Fruit fly (Drosophila melanogaster): Measurements from ENCODE around the gene Jhbp15.

Gene Jhbp15

DNA sequence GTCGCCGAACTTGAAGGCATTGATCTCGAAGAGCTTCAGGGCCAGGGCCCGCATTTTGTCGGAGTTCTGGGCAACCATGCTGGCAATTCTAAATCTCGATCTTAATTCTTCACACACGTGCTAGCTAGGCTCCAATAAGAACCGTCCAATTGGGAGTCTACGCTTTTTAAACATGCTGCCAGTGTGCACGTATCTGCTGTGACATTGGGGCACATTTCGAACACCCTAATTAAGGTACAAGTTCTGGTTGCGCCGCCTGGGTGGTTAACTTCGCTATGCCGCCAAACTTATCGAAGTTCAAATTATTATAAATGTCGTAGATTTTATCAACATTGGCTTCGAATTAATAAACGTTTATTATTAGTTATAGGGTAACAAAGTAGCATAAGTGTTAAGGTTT lies 22.4 kb upstream of the Jhbp15 start, which contains the start of gene r-l (continued):
- TF ChIP-seq CG1233 (GFP tag; optimal IDR thresholded peaks at IDR 0.05) = no peak
- TF ChIP-seq schlank (tag; optimal IDR thresholded peaks at IDR 0.05) = no peak
- TF ChIP-seq CG2202 (tag; optimal IDR thresholded peaks at IDR 0.05) = no peak
- TF ChIP-seq CHES-1-like (GFP tag; optimal IDR thresholded peaks at IDR 0.05) = no peak
- no peak for TF ChIP-seq CG9817 (tag; optimal IDR thresholded peaks at IDR 0.05)
- TF ChIP-seq pnt (GFP tag; optimal IDR thresholded peaks at IDR 0.05) = no peak
- TF ChIP-seq Ets97D (GFP tag; optimal IDR thresholded peaks at IDR 0.05) = peak; percentile 80
- TF ChIP-seq CG34376 (GFP tag; optimal IDR thresholded peaks at IDR 0.05) = peak; percentile 0
- no peak for TF ChIP-seq CG6654 (GFP tag; optimal IDR thresholded peaks at IDR 0.05)
- no peak for TF ChIP-seq CG10366 (GFP tag; IDR thresholded peaks at IDR 0.05)
- TF ChIP-seq NfI (GFP tag; optimal IDR thresholded peaks at IDR 0.05) = no peak
- no peak for TF ChIP-seq abd-A (tag; optimal IDR thresholded peaks at IDR 0.05)
- no peak for TF ChIP-seq CG9215 (GFP tag; IDR thresholded peaks at IDR 0.05)
- no peak for TF ChIP-seq bsh (GFP tag; optimal IDR thresholded peaks at IDR 0.05)
- peak; percentile 15 for TF ChIP-seq Dip3 (GFP tag; optimal IDR thresholded peaks at IDR 0.05)
- TF ChIP-seq CG8765 (GFP tag; IDR thresholded peaks at IDR 0.05) = no peak
- no peak for TF ChIP-seq CG3163 (GFP tag; optimal IDR thresholded peaks at IDR 0.05)
- no peak for TF ChIP-seq CG17912 (GFP tag; optimal IDR thresholded peaks at IDR 0.05)
- no peak for TF ChIP-seq inv (GFP tag; IDR thresholded peaks at IDR 0.05; ENCODE audit: partially characterized antibody)
- no peak for TF ChIP-seq sima (GFP tag; optimal IDR thresholded peaks at IDR 0.05)
- TF ChIP-seq CG32767 (GFP tag; IDR thresholded peaks at IDR 0.05) = no peak
- no peak for TF ChIP-seq CG1832 (GFP tag; optimal IDR thresholded peaks at IDR 0.05)
- no peak for TF ChIP-seq CG11093 (GFP tag; IDR thresholded peaks at IDR 0.05)
- TF ChIP-seq CG7963 (GFP tag; IDR thresholded peaks at IDR 0.05; ENCODE audit: partially characterized antibody) = no peak
- no peak for TF ChIP-seq CG4282 (GFP tag; optimal IDR thresholded peaks at IDR 0.05)
- TF ChIP-seq en (GFP tag; optimal IDR thresholded peaks at IDR 0.05) = no peak
- TF ChIP-seq grn (GFP tag; optimal IDR thresholded peaks at IDR 0.05) = peak; percentile 43
- peak; percentile 20 for TF ChIP-seq Nf-YB (GFP tag; optimal IDR thresholded peaks at IDR 0.05)
- no peak for TF ChIP-seq jing (GFP tag; optimal IDR thresholded peaks at IDR 0.05)
- no peak for TF ChIP-seq CG10321 (GFP tag; IDR thresholded peaks at IDR 0.05)
- TF ChIP-seq Hr39 (optimal IDR thresholded peaks at IDR 0.05) = no peak
- no peak for TF ChIP-seq tgo (GFP tag; IDR thresholded peaks at IDR 0.05)
- peak; percentile 8 for TF ChIP-seq chn (GFP tag; optimal IDR thresholded peaks at IDR 0.05)
- no peak for TF ChIP-seq dmrt99B (tag; optimal IDR thresholded peaks at IDR 0.05)
- peak; percentile 67 for TF ChIP-seq Sry-δ (GFP tag; optimal IDR thresholded peaks at IDR 0.05)
- TF ChIP-seq maf-S (GFP tag; optimal IDR thresholded peaks at IDR 0.05) = peak; percentile 18
- peak; percentile 83 for TF ChIP-seq CG1603 (tag; optimal IDR thresholded peaks at IDR 0.05)
- TF ChIP-seq crol (GFP tag; IDR thresholded peaks at IDR 0.05) = no peak
- TF ChIP-seq Abd-B (GFP tag; optimal IDR thresholded peaks at IDR 0.05) = peak; percentile 39
- TF ChIP-seq ap (GFP tag; IDR thresholded peaks at IDR 0.05) = no peak
- TF ChIP-seq CG13424 (tag; optimal IDR thresholded peaks at IDR 0.05) = no peak
- TF ChIP-seq CG3726 (GFP tag; IDR thresholded peaks at IDR 0.05) = no peak
- no peak for TF ChIP-seq CG3838 (GFP tag; optimal IDR thresholded peaks at IDR 0.05)
- TF ChIP-seq danr (GFP tag; IDR thresholded peaks at IDR 0.05) = no peak
- TF ChIP-seq ken (GFP tag; IDR thresholded peaks at IDR 0.05) = no peak
- 0 out of 2 replicates have a peak, but pooled peaks have one; percentile 15 for TF ChIP-seq Rfx (GFP tag; IDR thresholded peaks at IDR 0.05)
- peak; percentile 84 for TF ChIP-seq MBD-R2 (GFP tag; IDR thresholded peaks at IDR 0.05)
- no peak for TF ChIP-seq CrebB (tag; optimal IDR thresholded peaks at IDR 0.05)
- TF ChIP-seq al (GFP tag; IDR thresholded peaks at IDR 0.05) = no peak
- no peak for TF ChIP-seq gce (GFP tag; IDR thresholded peaks at IDR 0.05)
- TF ChIP-seq crp (GFP tag; optimal IDR thresholded peaks at IDR 0.05) = no peak
- no peak for TF ChIP-seq CG16813 (GFP tag; IDR thresholded peaks at IDR 0.05; ENCODE audit: partially characterized antibody)

All from whole organism, embryonic.